Fruit fly (Drosophila melanogaster) Kc167 (cell line): ENCODE measurements around the gene CG3071.

ENCODE experiments used
- Sin3A ChIP-seq: fragments of >200 bp; optimal IDR thresholded peaks from 2 replicates; lab custom pipeline; 2018; ENCODE audit warnings: missing external identifiers
- h ChIP-seq: fragments of >200 bp; optimal IDR thresholded peaks from 3 replicates; lab custom pipeline; 2018; ENCODE audit warnings: missing external identifiers
- psq ChIP-seq: fragments of >200 bp; optimal IDR thresholded peaks from 2 replicates; lab custom pipeline; 2017; ENCODE audit warnings: missing external identifiers
- ttk ChIP-seq: sonication (Bioruptor generic); optimal IDR thresholded peaks from 2 replicates; lab custom pipeline; 2017; ENCODE audit warnings: missing external identifiers

DNA sequence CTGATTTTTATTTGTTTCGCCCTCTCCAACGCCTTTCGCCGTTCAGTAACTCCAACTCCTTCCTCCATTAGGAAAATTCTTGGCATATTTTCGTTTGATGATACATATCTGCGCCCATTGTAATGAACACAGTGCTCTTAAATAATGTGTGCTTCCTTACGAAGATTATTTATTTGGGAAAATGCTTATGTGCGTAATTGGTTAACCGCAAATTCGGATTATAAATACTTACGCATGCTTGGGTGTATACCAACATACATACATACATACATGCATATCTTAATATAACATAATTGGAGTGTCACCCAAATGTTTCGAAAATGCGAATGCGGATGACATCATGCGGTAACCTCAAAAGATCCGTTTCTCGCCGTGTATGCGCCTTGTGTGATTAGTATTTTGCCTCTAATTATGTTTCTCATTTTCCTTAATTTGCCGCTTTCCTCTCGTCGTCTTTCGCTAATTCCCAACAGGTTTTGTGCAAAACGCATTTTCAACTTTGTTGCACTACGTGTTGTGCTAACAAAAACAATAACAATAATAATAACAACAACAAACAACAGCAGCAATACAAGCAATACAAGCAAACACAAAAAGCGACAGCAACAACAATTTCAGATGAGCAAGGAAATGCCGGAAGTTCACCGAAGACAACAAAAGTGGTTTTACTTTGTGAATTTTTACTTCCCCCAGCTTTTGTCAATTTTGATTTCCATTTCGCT, 42.0 kb downstream of the CG3071 start:
- TF ChIP-seq h (lab: Kevin White, UChicago), result no peak
- no peak for TF ChIP-seq ttk (lab: Kevin White, UChicago)
- TF ChIP-seq Sin3A (lab: Kevin White, UChicago), result no peak
- no peak for TF ChIP-seq psq (lab: Kevin White, UChicago)
